Fruit fly (Drosophila melanogaster) whole organism, embryonic: Measurements from ENCODE around the gene Iris.

ENCODE experiments used
- CG10431 ChIP-seq: fragments of 200-800 bp; sonication (Bioruptor generic); optimal IDR thresholded peaks from 3 replicates; lab custom pipeline; 2018; ENCODE audit warnings: missing biosample characterization, mild to moderate bottlenecking, missing genetic modification characterization
- CG16779 ChIP-seq: fragments of 200-800 bp; sonication (Bioruptor generic); IDR thresholded peaks from 2 replicates; pipeline ENCODE4 v1.3.6; 2022; ENCODE audit warnings: missing biosample characterization, missing genetic modification characterization
- CG9609 ChIP-seq: fragments of 200-800 bp; sonication (Bioruptor generic); optimal IDR thresholded peaks from 3 replicates; lab custom pipeline; 2016; ENCODE audit warnings: missing biosample characterization, missing genetic modification characterization
- Lhr ChIP-seq: fragments of 200-800 bp; sonication (Bioruptor generic); optimal IDR thresholded peaks from 3 replicates; lab custom pipeline; 2017; ENCODE audit warnings: mild to moderate bottlenecking, missing biosample characterization, missing genetic modification reagents, missing genetic modification characterization
- chif ChIP-seq, 2 experiments: fragments of 200-800 bp; sonication (Bioruptor generic); optimal IDR thresholded peaks; 3 replicates each; lab custom pipeline; 2016; ENCODE audit warnings: missing biosample characterization in 2 of 2, missing genetic modification characterization in 2 of 2
- lbe ChIP-seq: fragments of 200-800 bp; sonication (Bioruptor generic); optimal IDR thresholded peaks from 2 replicates; lab custom pipeline; 2016; ENCODE audit warnings: missing biosample characterization, mild to moderate bottlenecking, missing genetic modification characterization
- psq ChIP-seq: fragments of 200-800 bp; sonication (Bioruptor generic); optimal IDR thresholded peaks from 2 replicates; lab custom pipeline; 2017; ENCODE audit warnings: missing biosample characterization, missing genetic modification characterization
- tio ChIP-seq: fragments of 200-800 bp; sonication (Bioruptor generic); optimal IDR thresholded peaks from 2 replicates; lab custom pipeline; 2017; ENCODE audit warnings: missing biosample characterization, missing genetic modification characterization, inconsistent platforms

DNA sequence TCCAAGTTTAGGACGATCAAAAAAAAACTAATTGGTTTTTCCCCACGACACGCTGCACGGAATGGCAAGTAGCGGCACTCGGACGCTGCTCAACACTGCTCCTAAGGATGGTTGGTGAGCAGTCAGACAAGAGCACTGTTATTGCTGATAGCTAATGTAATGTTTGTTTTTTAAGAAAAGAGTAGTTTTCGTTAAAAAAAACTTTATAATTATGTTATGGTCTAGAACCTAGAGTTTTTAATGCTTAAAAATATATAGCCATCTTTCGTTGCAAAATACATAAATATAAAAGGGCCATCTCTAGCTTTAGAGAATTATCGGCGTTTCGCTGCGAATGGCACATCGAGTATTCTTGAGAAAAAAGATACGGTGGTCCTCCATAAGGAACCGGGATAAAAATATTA, 38.8 kb upstream of the Iris start, which contains the start of the genes Charon and CG4887:
- TF ChIP-seq lbe, result no peak
- TF ChIP-seq CG10431 (GFP tag; lab: Kevin White, UChicago), result no peak
- peak; percentile 75 to 84 for TF ChIP-seq chif (GFP tag; optimal IDR thresholded peaks at IDR 0.05; lab: Kevin White, UChicago)
- peak; percentile 23 for TF ChIP-seq psq (GFP tag; lab: Kevin White, UChicago)
- no peak for TF ChIP-seq CG16779 (GFP tag; lab: Robert Waterston, UW)
- TF ChIP-seq CG9609 (GFP tag; lab: Kevin White, UChicago), result peak; percentile 84
- TF ChIP-seq tio, result no peak
- peak; percentile 67 for TF ChIP-seq Lhr (GFP tag; lab: Kevin White, UChicago)
